Fruit fly (Drosophila melanogaster) whole organism, wandering third instar larva: ENCODE data around the gene CG10376.

Experiments used
- Abd-B ChIP-seq: fragments of >200 bp; optimal IDR thresholded peaks from 2 replicates; lab custom pipeline; 2017; ENCODE audit warnings: missing biosample characterization, missing genetic modification characterization
- CG32264 ChIP-seq: fragments of 200-800 bp; sonication (Bioruptor generic); optimal IDR thresholded peaks from 2 replicates; lab custom pipeline; 2016; ENCODE audit warnings: missing biosample characterization, missing genetic modification characterization
- CG9705 ChIP-seq: fragments of 200-800 bp; sonication (Bioruptor generic); optimal IDR thresholded peaks from 2 replicates; lab custom pipeline; 2018; ENCODE audit warnings: missing biosample characterization, mild to moderate bottlenecking, missing genetic modification characterization
- CrebA ChIP-seq: fragments of 200-800 bp; sonication (Bioruptor generic); optimal IDR thresholded peaks from 2 replicates; lab custom pipeline; 2016; ENCODE audit warnings: missing biosample characterization, mild to moderate bottlenecking, missing genetic modification characterization, borderline replicate concordance
- Dfd ChIP-seq: fragments of >200 bp; optimal IDR thresholded peaks from 2 replicates; lab custom pipeline; 2017; ENCODE audit warnings: missing biosample characterization, missing genetic modification characterization
- Dif ChIP-seq: fragments of 200-275, 200-300 bp; sonication (Bioruptor generic); optimal IDR thresholded peaks from 2 replicates; lab custom pipeline; 2018; ENCODE audit warnings: missing biosample characterization, missing genetic modification characterization; ENCODE audit not compliant: partially characterized antibody
- GATAd ChIP-seq: sonication (Bioruptor generic); optimal IDR thresholded peaks from 2 replicates; lab custom pipeline; 2016; ENCODE audit warnings: missing biosample characterization, missing genetic modification characterization
- HLH106 ChIP-seq: fragments of 200-800 bp; optimal IDR thresholded peaks from 3 replicates; lab custom pipeline; 2019; ENCODE audit warnings: missing biosample characterization, mild to moderate bottlenecking, missing genetic modification characterization, moderate library complexity
- Hnf4 ChIP-seq: fragments of 200-800 bp; sonication (Bioruptor generic); optimal IDR thresholded peaks from 2 replicates; lab custom pipeline; 2016; ENCODE audit warnings: missing biosample characterization, mild to moderate bottlenecking, missing genetic modification characterization
- Hr78 ChIP-seq: fragments of >200 bp; optimal IDR thresholded peaks from 2 replicates; lab custom pipeline; 2017; ENCODE audit warnings: missing biosample characterization, missing genetic modification characterization
- Hr83 ChIP-seq: fragments of 200-300 bp; sonication (Bioruptor generic); optimal IDR thresholded peaks from 2 replicates; lab custom pipeline; 2016; ENCODE audit warnings: missing biosample characterization, mild to moderate bottlenecking, missing genetic modification characterization, moderate library complexity; ENCODE audit not compliant: poor library complexity, severe bottlenecking
- Jra ChIP-seq: sonication (Bioruptor generic); optimal IDR thresholded peaks from 2 replicates; lab custom pipeline; 2016; ENCODE audit warnings: missing biosample characterization, missing genetic modification characterization
- Mio ChIP-seq: sonication (Bioruptor generic); optimal IDR thresholded peaks from 2 replicates; lab custom pipeline; 2016; ENCODE audit warnings: missing biosample characterization, missing genetic modification characterization
- Myc ChIP-seq: fragments of >200 bp; optimal IDR thresholded peaks from 2 replicates; lab custom pipeline; 2017
- N ChIP-seq: fragments of >200 bp; optimal IDR thresholded peaks from 2 replicates; lab custom pipeline; 2018; ENCODE audit warnings: missing biosample characterization, missing external identifiers, missing genetic modification characterization
- OdsH ChIP-seq: fragments of 200-800 bp; sonication (Bioruptor generic); optimal IDR thresholded peaks from 2 replicates; lab custom pipeline; 2016; ENCODE audit warnings: missing biosample characterization, mild to moderate bottlenecking, missing genetic modification characterization
- Rel ChIP-seq, 2 experiments: fragments of 200-800 bp; sonication (Bioruptor generic) in 1 of 2; optimal IDR thresholded peaks; 2 replicates in 1 of 2; 3 replicates in 1 of 2; lab custom pipeline; 2016 to 2019; ENCODE audit warnings: mild to moderate bottlenecking in 2 of 2, missing biosample characterization in 2 of 2, missing genetic modification characterization in 2 of 2, moderate library complexity in 1 of 2
- Sp1 ChIP-seq: fragments of 200-800 bp; sonication (Bioruptor generic); optimal IDR thresholded peaks from 3 replicates; lab custom pipeline; 2019; ENCODE audit warnings: missing biosample characterization, mild to moderate bottlenecking, missing genetic modification characterization, moderate library complexity
- Vsx2 ChIP-seq: fragments of 200-300, 225-300 bp; sonication (Bioruptor generic); optimal IDR thresholded peaks from 2 replicates; lab custom pipeline; 2018; ENCODE audit warnings: missing biosample characterization, missing genetic modification characterization; ENCODE audit not compliant: partially characterized antibody
- br ChIP-seq: fragments of 200-800 bp; sonication (Bioruptor generic); optimal IDR thresholded peaks from 2 replicates; lab custom pipeline; 2016; ENCODE audit warnings: missing biosample characterization, missing genetic modification characterization
- brk ChIP-seq: fragments of 200-800 bp; sonication (Bioruptor generic); optimal IDR thresholded peaks from 2 replicates; lab custom pipeline; 2016; ENCODE audit warnings: missing biosample characterization, mild to moderate bottlenecking, missing genetic modification characterization
- dl ChIP-seq, 2 experiments: fragments of 175-275, 200-275 bp in 1 of 2; fragments of 200-275 bp in 1 of 2; sonication (Bioruptor generic); optimal IDR thresholded peaks; lab custom pipeline; 2018; ENCODE audit warnings: mild to moderate bottlenecking in 2 of 2, missing biosample characterization in 2 of 2, missing genetic modification characterization in 2 of 2, moderate library complexity in 2 of 2; ENCODE audit not compliant: partially characterized antibody in 2 of 2, insufficient read depth in 1 of 2
- dmrt93B ChIP-seq: fragments of 200-800 bp; sonication (Bioruptor generic); optimal IDR thresholded peaks from 2 replicates; lab custom pipeline; 2018; ENCODE audit warnings: missing biosample characterization, mild to moderate bottlenecking, missing genetic modification characterization
- dsf ChIP-seq: sonication (Bioruptor generic); optimal IDR thresholded peaks from 2 replicates; lab custom pipeline; 2016; ENCODE audit warnings: missing biosample characterization, missing genetic modification characterization, borderline replicate concordance
- ey ChIP-seq: fragments of 200-800 bp; sonication (Bioruptor generic); optimal IDR thresholded peaks from 2 replicates; lab custom pipeline; 2016; ENCODE audit warnings: missing biosample characterization, missing genetic modification characterization
- foxo ChIP-seq, 2 experiments: fragments of 200-800 bp; sonication (Bioruptor generic); optimal IDR thresholded peaks; 2 replicates in 1 of 2; 3 replicates in 1 of 2; lab custom pipeline; 2016 to 2017; ENCODE audit warnings: missing biosample characterization in 2 of 2, missing genetic modification characterization in 2 of 2
- fru ChIP-seq: fragments of 200-800 bp; sonication (Bioruptor generic); optimal IDR thresholded peaks from 3 replicates; lab custom pipeline; 2016; ENCODE audit warnings: missing biosample characterization, mild to moderate bottlenecking, missing genetic modification characterization
- h ChIP-seq: fragments of 200-800 bp; sonication (Bioruptor generic); optimal IDR thresholded peaks from 3 replicates; lab custom pipeline; 2016; ENCODE audit warnings: missing biosample characterization, mild to moderate bottlenecking, missing genetic modification characterization
- jim ChIP-seq: fragments of 175-275, 200-325 bp; sonication (Bioruptor generic); optimal IDR thresholded peaks from 2 replicates; lab custom pipeline; 2016; ENCODE audit warnings: missing biosample characterization, mild to moderate bottlenecking, missing genetic modification characterization
- lola ChIP-seq: fragments of >200 bp; optimal IDR thresholded peaks from 2 replicates; lab custom pipeline; 2017; ENCODE audit warnings: missing biosample characterization, missing genetic modification characterization
- pan ChIP-seq: fragments of >200 bp; optimal IDR thresholded peaks from 2 replicates; lab custom pipeline; 2017
- psq ChIP-seq: fragments of 200-800 bp; sonication (Bioruptor generic); optimal IDR thresholded peaks from 3 replicates; lab custom pipeline; 2017; ENCODE audit warnings: missing biosample characterization, mild to moderate bottlenecking, missing genetic modification characterization, moderate library complexity
- rgr ChIP-seq: fragments of 200-800 bp; sonication (Bioruptor generic); optimal IDR thresholded peaks from 3 replicates; lab custom pipeline; 2016; ENCODE audit warnings: missing biosample characterization, mild to moderate bottlenecking, missing genetic modification characterization
- sage ChIP-seq: fragments of 200-800 bp; sonication (Bioruptor generic); optimal IDR thresholded peaks from 2 replicates; lab custom pipeline; 2016; ENCODE audit warnings: missing biosample characterization, mild to moderate bottlenecking, missing genetic modification characterization
- sv ChIP-seq: fragments of 200-800 bp; sonication (Bioruptor generic); optimal IDR thresholded peaks from 3 replicates; lab custom pipeline; 2016; ENCODE audit warnings: missing biosample characterization, missing genetic modification characterization
- tai ChIP-seq: sonication (Bioruptor generic); optimal IDR thresholded peaks from 2 replicates; lab custom pipeline; 2016; ENCODE audit warnings: missing biosample characterization, missing genetic modification characterization
- usp ChIP-seq: fragments of >200 bp; optimal IDR thresholded peaks from 2 replicates; lab custom pipeline; 2017; ENCODE audit warnings: missing biosample characterization, missing genetic modification characterization
- woc ChIP-seq: sonication (Bioruptor generic); optimal IDR thresholded peaks from 2 replicates; lab custom pipeline; 2016; ENCODE audit warnings: missing biosample characterization, mild to moderate bottlenecking, missing genetic modification characterization

The CG10376 gene

DNA sequence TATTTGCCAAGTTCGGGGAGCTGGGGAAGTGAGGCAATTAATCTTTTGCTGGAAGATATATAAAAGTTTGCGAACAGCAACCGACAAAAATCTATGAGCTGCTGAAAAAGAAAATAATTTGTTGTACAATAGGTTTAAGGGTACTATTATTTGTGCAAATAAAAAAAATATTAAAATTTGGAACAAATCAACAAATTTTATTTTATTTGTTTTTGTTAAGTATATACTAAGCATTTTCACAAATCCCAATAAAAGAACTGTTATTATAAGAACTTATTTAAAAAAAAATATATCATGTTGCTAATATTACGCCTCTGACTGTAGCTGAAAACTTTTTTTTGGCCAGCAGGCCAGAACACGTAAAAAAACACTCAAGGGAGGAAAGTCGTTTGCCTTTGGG is 44.8 kb downstream of the CG10376 start:
- no peak for TF ChIP-seq jim (GFP tag; lab: Kevin White, UChicago)
- no peak for TF ChIP-seq ey (GFP tag; lab: Kevin White, UChicago)
- TF ChIP-seq Dfd, result no peak
- TF ChIP-seq Sp1 (GFP tag; lab: Kevin White, UChicago), result no peak
- TF ChIP-seq dl (GFP tag; optimal IDR thresholded peaks at IDR 0.05; lab: Kevin White, UChicago; ENCODE audit: insufficient read depth in 1 of 2, partially characterized antibody in 2 of 2), result no peak
- TF ChIP-seq Hr83 (GFP tag; lab: Kevin White, UChicago), result no peak
- TF ChIP-seq HLH106 (tag; lab: Kevin White, UChicago), result peak; percentile 8
- TF ChIP-seq CG32264 (GFP tag; lab: Kevin White, UChicago), result no peak
- peak in 1 of 2 experiments; percentile 18 for TF ChIP-seq foxo (GFP tag; optimal IDR thresholded peaks at IDR 0.05; lab: Kevin White, UChicago)
- TF ChIP-seq Rel (GFP tag; optimal IDR thresholded peaks at IDR 0.05; lab: Kevin White, UChicago), result no peak
- TF ChIP-seq Rel (tag; optimal IDR thresholded peaks at IDR 0.05; lab: Kevin White, UChicago), result no peak
- TF ChIP-seq dmrt93B (GFP tag; lab: Kevin White, UChicago), result no peak
- TF ChIP-seq, all 38 proteins: peak for 2

dm6 chr2L:18656691-18657237 is 46.1 kb downstream of the CG10376 start:
- TF ChIP-seq h (GFP tag; lab: Kevin White, UChicago), result no peak
- no peak for TF ChIP-seq OdsH (GFP tag; lab: Kevin White, UChicago)
- TF ChIP-seq CG32264 (GFP tag; lab: Kevin White, UChicago), result no peak
- no peak for TF ChIP-seq foxo (GFP tag; optimal IDR thresholded peaks at IDR 0.05; lab: Kevin White, UChicago)
- TF ChIP-seq lola (GFP tag; lab: Kevin White, UChicago), result no peak
- TF ChIP-seq CG9705 (GFP tag; lab: Kevin White, UChicago), result no peak
- no peak for TF ChIP-seq Myc (lab: Kevin White, UChicago)
- no peak for TF ChIP-seq Hr78 (GFP tag; lab: Kevin White, UChicago)
- TF ChIP-seq, all 38 proteins: peak for 0

DNA sequence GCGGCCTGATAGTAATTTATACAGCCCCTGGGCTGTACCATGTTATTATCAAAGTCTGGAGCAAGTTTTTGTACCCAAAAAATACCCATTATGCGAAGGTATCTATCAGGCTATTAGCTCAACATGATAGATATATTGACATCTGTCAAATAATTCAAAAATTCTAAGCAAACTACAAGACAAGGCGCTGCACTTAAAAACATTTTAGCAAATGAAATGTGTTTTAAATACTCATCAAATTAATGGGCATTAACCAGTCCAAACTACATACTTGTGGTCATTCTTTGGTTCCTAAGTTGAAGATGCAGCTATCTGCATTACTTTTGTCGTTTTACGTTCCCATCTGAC is 49.6 kb downstream of the CG10376 start:
- TF ChIP-seq ey (GFP tag; lab: Kevin White, UChicago) (peak; percentile 92), Jra (GFP tag; lab: Kevin White, UChicago) (peak; percentile 69), usp (GFP tag; lab: Kevin White, UChicago) (no peak), Myc (lab: Kevin White, UChicago) (no peak), Rel (GFP tag; optimal IDR thresholded peaks at IDR 0.05; lab: Kevin White, UChicago) (peak; percentile 81), Rel (tag; optimal IDR thresholded peaks at IDR 0.05; lab: Kevin White, UChicago) (no peak), GATAd (GFP tag; lab: Kevin White, UChicago) (no peak), brk (peak; percentile 94), OdsH (GFP tag; lab: Kevin White, UChicago) (peak; percentile 91), dsf (peak; percentile 38), Mio (GFP tag; lab: Kevin White, UChicago) (peak; percentile 26), CG32264 (GFP tag; lab: Kevin White, UChicago) (peak; percentile 88), Hnf4 (GFP tag; lab: Kevin White, UChicago) (peak; percentile 86), jim (GFP tag; lab: Kevin White, UChicago) (no peak), HLH106 (tag; lab: Kevin White, UChicago) (peak; percentile 90), sv (GFP tag; lab: Kevin White, UChicago) (peak; percentile 41), br (GFP tag; lab: Kevin White, UChicago) (peak; percentile 89), rgr (GFP tag; lab: Kevin White, UChicago) (peak; percentile 95), Hr78 (GFP tag; lab: Kevin White, UChicago) (no peak), dmrt93B (GFP tag; lab: Kevin White, UChicago) (peak; percentile 80), Vsx2 (GFP tag; lab: Kevin White, UChicago) (no peak), sage (GFP tag; lab: Kevin White, UChicago) (peak; percentile 94), Dfd (no peak), psq (GFP tag; lab: Kevin White, UChicago) (peak; percentile 86), Hr83 (GFP tag; lab: Kevin White, UChicago) (peak; percentile 44), fru (peak; percentile 93), Sp1 (GFP tag; lab: Kevin White, UChicago) (peak; percentile 80), Dif (GFP tag; lab: Kevin White, UChicago) (no peak), foxo (GFP tag; optimal IDR thresholded peaks at IDR 0.05; lab: Kevin White, UChicago) (peak; percentile 55 to 87), woc (peak; percentile 95), Abd-B (GFP tag; lab: Kevin White, UChicago) (no peak), CG9705 (GFP tag; lab: Kevin White, UChicago) (peak; percentile 17), lola (GFP tag; lab: Kevin White, UChicago) (no peak), h (GFP tag; lab: Kevin White, UChicago) (peak; percentile 97), N (GFP tag; lab: Kevin White, UChicago) (no peak), dl (GFP tag; optimal IDR thresholded peaks at IDR 0.05; lab: Kevin White, UChicago; ENCODE audit: insufficient read depth in 1 of 2, partially characterized antibody in 2 of 2) (no peak), tai (GFP tag; lab: Kevin White, UChicago) (peak; percentile 71), pan (lab: Kevin White, UChicago) (peak; percentile 58), CrebA (GFP tag; lab: Kevin White, UChicago) (no peak)
